Fruit fly (Drosophila melanogaster): ENCODE data around the gene CG2865.

DNA sequence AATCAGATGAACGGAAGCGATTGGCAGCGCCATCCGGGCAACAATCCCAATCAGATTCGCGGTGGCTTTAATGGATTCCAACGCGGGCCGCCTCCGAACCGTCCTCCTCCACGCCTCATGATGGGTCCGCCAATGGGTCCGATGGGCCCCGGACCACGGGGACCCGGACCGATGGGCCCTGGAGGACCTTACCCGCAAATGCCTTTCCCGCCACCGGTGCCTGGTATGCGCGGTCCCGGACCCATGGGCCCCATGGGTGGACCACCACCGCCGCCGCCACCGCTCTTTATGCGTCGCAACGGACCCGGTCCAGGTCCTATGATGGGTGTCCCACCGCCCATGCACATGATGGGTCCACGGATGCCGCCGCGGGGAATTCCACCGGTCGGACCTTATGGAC is 50.3 kb downstream of the CG2865 start:
- TF ChIP-seq cic (GFP tag; optimal IDR thresholded peaks at IDR 0.05) (no peak), CG1620 (GFP tag; optimal IDR thresholded peaks at IDR 0.05) (no peak), Clk (GFP tag; optimal IDR thresholded peaks at IDR 0.05) (no peak), toe (GFP tag; optimal IDR thresholded peaks at IDR 0.05) (no peak), CG14711 (tag; optimal IDR thresholded peaks at IDR 0.05) (no peak), bab1 (GFP tag; optimal IDR thresholded peaks at IDR 0.05) (no peak), CG7045 (GFP tag; optimal IDR thresholded peaks at IDR 0.05) (no peak), Crg-1 (GFP tag; optimal IDR thresholded peaks at IDR 0.05) (no peak), kay (GFP tag; ENCODE audit: borderline replicate concordance) (no peak), tj (GFP tag; optimal IDR thresholded peaks at IDR 0.05) (no peak), pad (GFP tag; optimal IDR thresholded peaks at IDR 0.05) (no peak)
